Worm (Caenorhabditis elegans): ENCODE results near the gene T12D8.10.

The T12D8.10 gene

DNA sequence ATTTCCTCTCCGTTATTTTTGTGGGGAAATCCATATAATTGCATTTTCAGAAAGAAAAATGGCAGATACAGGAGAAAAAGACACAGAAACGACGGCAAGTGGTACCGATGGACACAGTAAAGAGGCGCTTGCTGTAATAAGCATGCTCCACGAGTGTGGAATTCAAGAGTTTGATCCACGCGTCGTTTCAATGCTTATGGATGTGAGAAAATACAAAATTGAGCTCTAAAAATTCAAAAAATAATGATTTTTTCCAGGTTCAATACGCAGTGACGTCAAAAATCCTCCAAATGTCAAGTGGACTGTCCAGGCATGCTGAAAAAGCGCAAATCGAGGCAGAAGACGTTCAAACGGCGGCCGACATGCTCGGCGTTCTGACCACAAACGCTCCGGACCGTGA, 17.9 kb downstream of the T12D8.10 start, which contains the start of gene taf-9:
taf-9 (plus strand) TSS at position 51 of the 400 bp plus-strand sequence.
- TF ChIP-seq sox-2 (GFP tag; IDR thresholded peaks at IDR 0.05): no peak
- no peak for TF ChIP-seq tbx-7 (tag; optimal IDR thresholded peaks at IDR 0.05)
- TF ChIP-seq C08G9.2 (tag; optimal IDR thresholded peaks at IDR 0.05): no peak
- TF ChIP-seq ceh-6 (GFP tag; optimal IDR thresholded peaks at IDR 0.05): no peak
- no peak for TF ChIP-seq fkh-6 (tag; optimal IDR thresholded peaks at IDR 0.05)
- TF ChIP-seq eyg-1 (tag; optimal IDR thresholded peaks at IDR 0.05): no peak
- TF ChIP-seq syd-9 (tag; optimal IDR thresholded peaks at IDR 0.05): no peak
- no peak for TF ChIP-seq hlh-8 (tag; optimal IDR thresholded peaks at IDR 0.05)
- no peak for TF ChIP-seq pat-9 (tag; optimal IDR thresholded peaks at IDR 0.05)
- no peak for TF ChIP-seq madf-2 (tag; optimal IDR thresholded peaks at IDR 0.05)
- TF ChIP-seq nhr-232 (tag; optimal IDR thresholded peaks at IDR 0.05): no peak

DNA sequence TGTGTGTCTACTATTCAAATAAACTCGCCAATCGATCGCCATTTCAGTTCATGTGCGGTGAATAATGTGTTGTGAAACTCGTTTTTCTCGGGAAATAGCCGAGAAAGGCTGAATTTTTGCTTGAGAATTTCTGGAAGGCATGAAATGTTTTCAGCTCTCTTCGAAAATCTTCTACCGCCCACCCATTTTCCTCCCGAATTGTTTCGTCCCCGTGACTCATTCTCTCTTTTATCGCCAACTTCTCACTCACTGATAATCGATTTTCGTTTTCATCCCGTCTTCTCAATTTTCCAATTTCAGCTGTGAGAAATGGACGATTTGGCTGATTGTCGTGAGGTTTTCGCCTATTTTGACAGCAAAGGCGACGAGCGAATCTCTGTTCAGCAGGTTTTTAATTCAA, 19.1 kb downstream of the T12D8.10 start, which contains the start of gene mlc-5:
mlc-5 (plus strand) TSS at position 301 of the 400 bp plus-strand sequence.
- no peak for TF ChIP-seq unc-55 (GFP tag; optimal IDR thresholded peaks at IDR 0.05)
- TF ChIP-seq ama-1 (optimal IDR thresholded peaks at IDR 0.05): no peak
- no peak for TF ChIP-seq T23F11.4 (GFP tag; optimal IDR thresholded peaks at IDR 0.05)
- no peak for TF ChIP-seq C38D4.7 (GFP tag; optimal IDR thresholded peaks at IDR 0.05)
- TF ChIP-seq fkh-6 (tag; optimal IDR thresholded peaks at IDR 0.05): no peak
- TF ChIP-seq hlh-13 (GFP tag; optimal IDR thresholded peaks at IDR 0.05): no peak
- TF ChIP-seq ahr-1 (tag; optimal IDR thresholded peaks at IDR 0.05): no peak
- TF ChIP-seq hlh-8 (tag; optimal IDR thresholded peaks at IDR 0.05): no peak
- TF ChIP-seq syd-9 (tag; optimal IDR thresholded peaks at IDR 0.05): no peak
- no peak for TF ChIP-seq unc-42 (tag; optimal IDR thresholded peaks at IDR 0.05)
- TF ChIP-seq elt-2 (tag; optimal IDR thresholded peaks at IDR 0.05): no peak
- TF ChIP-seq dmd-4 (tag; optimal IDR thresholded peaks at IDR 0.05; ENCODE audit: borderline replicate concordance): no peak
- TF ChIP-seq pha-4 (tag; optimal IDR thresholded peaks at IDR 0.05): no peak
- TF ChIP-seq hlh-15 (tag; optimal IDR thresholded peaks at IDR 0.05): no peak
- no peak for TF ChIP-seq Y22D7AL.16 (tag; optimal IDR thresholded peaks at IDR 0.05)
- TF ChIP-seq rnt-1 (tag; optimal IDR thresholded peaks at IDR 0.05): no peak
- no peak for TF ChIP-seq ceh-34 (tag; optimal IDR thresholded peaks at IDR 0.05)

- TF ChIP-seq hlh-6 (tag; optimal IDR thresholded peaks at IDR 0.05): no peak
- TF ChIP-seq unc-42 (tag; optimal IDR thresholded peaks at IDR 0.05): peak; percentile 28
- TF ChIP-seq ztf-16 (tag; optimal IDR thresholded peaks at IDR 0.05): no peak
- TF ChIP-seq nfya-1 (tag; optimal IDR thresholded peaks at IDR 0.05): peak; percentile 13
Measured at ce11 chrIII:13622268-13622667, 19.9 kb downstream of the T12D8.10 start, which contains the start of gene hip-1. hip-1 (minus strand) TSS chrIII:13622492.

- no peak for TF ChIP-seq mec-3 (tag; optimal IDR thresholded peaks at IDR 0.05; ENCODE audit: borderline replicate concordance)
- TF ChIP-seq odd-2 (tag; optimal IDR thresholded peaks at IDR 0.05): no peak
- TF ChIP-seq pqm-1 (tag; optimal IDR thresholded peaks at IDR 0.05): no peak
- TF ChIP-seq ztf-16 (tag; optimal IDR thresholded peaks at IDR 0.05): no peak
- TF ChIP-seq ceh-24 (tag; optimal IDR thresholded peaks at IDR 0.05): no peak
- no peak for TF ChIP-seq eyg-1 (tag; optimal IDR thresholded peaks at IDR 0.05)
- TF ChIP-seq K09A11.1 (tag; optimal IDR thresholded peaks at IDR 0.05; ENCODE audit: insufficient read depth): no peak
- no peak for TF ChIP-seq ceh-31 (tag; optimal IDR thresholded peaks at IDR 0.05)
- TF ChIP-seq unc-86 (tag; optimal IDR thresholded peaks at IDR 0.05): no peak
- TF ChIP-seq hlh-8 (tag; optimal IDR thresholded peaks at IDR 0.05): no peak
- no peak for TF ChIP-seq hlh-30 (tag; optimal IDR thresholded peaks at IDR 0.05; ENCODE audit: insufficient read depth)
- TF ChIP-seq tbx-7 (tag; optimal IDR thresholded peaks at IDR 0.05): no peak
- TF ChIP-seq ahr-1 (tag; optimal IDR thresholded peaks at IDR 0.05): no peak
- TF ChIP-seq ref-2 (tag; optimal IDR thresholded peaks at IDR 0.05): no peak
- no peak for TF ChIP-seq dmd-4 (tag; optimal IDR thresholded peaks at IDR 0.05; ENCODE audit: borderline replicate concordance)
- no peak for TF ChIP-seq K02D7.2 (tag; optimal IDR thresholded peaks at IDR 0.05)
- no peak for TF ChIP-seq ceh-30 (tag; optimal IDR thresholded peaks at IDR 0.05)
- TF ChIP-seq nhr-232 (tag; optimal IDR thresholded peaks at IDR 0.05): no peak
Measured at ce11 chrIII:13621717-13622116, 20.4 kb downstream of the T12D8.10 start.

Measured in whole organism, late embryonic.